Fruit fly (Drosophila melanogaster): ENCODE measurements around the gene CG42464.

The CG42464 gene

DNA sequence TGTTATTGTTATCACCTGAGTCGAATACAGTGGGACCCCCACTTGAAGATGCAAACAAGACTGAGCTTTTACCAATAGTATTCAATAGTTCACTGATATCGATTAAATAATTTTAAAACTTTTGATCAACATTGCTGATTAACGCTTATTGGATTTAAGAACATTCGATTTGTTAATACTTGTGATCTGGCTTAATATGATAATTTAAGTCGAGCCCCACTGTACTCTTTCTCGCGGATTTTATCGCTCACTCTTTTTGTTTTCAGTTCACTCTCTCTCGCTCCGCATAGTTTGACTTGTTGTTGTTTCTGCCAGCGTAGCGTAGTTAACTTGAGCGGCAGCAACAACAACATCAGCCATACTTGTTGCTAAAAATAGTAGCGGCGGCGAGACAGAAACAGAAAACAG lies 43.6 kb upstream of the CG42464 start (continued):
- TF ChIP-seq odd (GFP tag; optimal IDR thresholded peaks at IDR 0.05), result peak; percentile 98
- TF ChIP-seq CG10959 (GFP tag; IDR thresholded peaks at IDR 0.05), result peak; percentile 97
- peak; percentile 98 for TF ChIP-seq BtbVII (GFP tag; optimal IDR thresholded peaks at IDR 0.05)
- peak; percentile 98 for TF ChIP-seq fd64A (GFP tag; optimal IDR thresholded peaks at IDR 0.05)
- peak; percentile 97 for TF ChIP-seq CG10209 (GFP tag; optimal IDR thresholded peaks at IDR 0.05)
- TF ChIP-seq CG11695 (GFP tag; IDR thresholded peaks at IDR 0.05), result peak; percentile 99
- TF ChIP-seq CG2129 (GFP tag; IDR thresholded peaks at IDR 0.05; ENCODE audit: partially characterized antibody), result no peak
- TF ChIP-seq Awh (GFP tag; IDR thresholded peaks at IDR 0.05), result peak; percentile 98
- peak; percentile 79 for TF ChIP-seq ftz-f1 (GFP tag; optimal IDR thresholded peaks at IDR 0.05)
- TF ChIP-seq nau (GFP tag; optimal IDR thresholded peaks at IDR 0.05), result peak; percentile 97
- TF ChIP-seq Fer3 (tag; optimal IDR thresholded peaks at IDR 0.05), result peak; percentile 98
- TF ChIP-seq Hmr (GFP tag; optimal IDR thresholded peaks at IDR 0.05), result peak; percentile 98
- peak; percentile 96 for TF ChIP-seq D19A (tag; optimal IDR thresholded peaks at IDR 0.05)
- peak; percentile 98 for TF ChIP-seq CG30403 (GFP tag; optimal IDR thresholded peaks at IDR 0.05)
- peak; percentile 97 for TF ChIP-seq ttk (GFP tag; IDR thresholded peaks at IDR 0.05)
- peak; percentile 99 for TF ChIP-seq CG3281 (GFP tag; optimal IDR thresholded peaks at IDR 0.05)
- peak; percentile 96 for TF ChIP-seq dm (GFP tag; optimal IDR thresholded peaks at IDR 0.05)
- TF ChIP-seq Kr (GFP tag; optimal IDR thresholded peaks at IDR 0.05), result peak; percentile 80
- TF ChIP-seq Doc3 (GFP tag; IDR thresholded peaks at IDR 0.05; ENCODE audit: partially characterized antibody), result no peak
- peak; percentile 95 for TF ChIP-seq bowl (GFP tag; IDR thresholded peaks at IDR 0.05)
- peak; percentile 96 for TF ChIP-seq NC2α (GFP tag; optimal IDR thresholded peaks at IDR 0.05)
- TF ChIP-seq dati (GFP tag; IDR thresholded peaks at IDR 0.05), result peak; percentile 93
- TF ChIP-seq HHEX (GFP tag; optimal IDR thresholded peaks at IDR 0.05), result peak; percentile 98
- peak in 1 of 2 experiments; percentile 99 for TF ChIP-seq eve (GFP tag; optimal IDR thresholded peaks at IDR 0.05)
- peak; percentile 99 for TF ChIP-seq Xbp1 (GFP tag; optimal IDR thresholded peaks at IDR 0.05)
- TF ChIP-seq Ets97D (GFP tag; optimal IDR thresholded peaks at IDR 0.05), result peak; percentile 87
- TF ChIP-seq NK7.1 (GFP tag; optimal IDR thresholded peaks at IDR 0.05), result peak; percentile 97
- TF ChIP-seq BEAF-32 (GFP tag; optimal IDR thresholded peaks at IDR 0.05), result peak; percentile 24
- TF ChIP-seq prd (optimal IDR thresholded peaks at IDR 0.05), result no peak
- TF ChIP-seq prd (GFP tag; IDR thresholded peaks at IDR 0.05), result peak; percentile 98
- peak; percentile 85 for TF ChIP-seq CG15073 (GFP tag; optimal IDR thresholded peaks at IDR 0.05)
- TF ChIP-seq Aef1 (GFP tag; IDR thresholded peaks at IDR 0.05), result peak; percentile 97
- peak; percentile 98 for TF ChIP-seq CG1233 (GFP tag; optimal IDR thresholded peaks at IDR 0.05)
- peak; percentile 98 for TF ChIP-seq NC2β (GFP tag; optimal IDR thresholded peaks at IDR 0.05)
- TF ChIP-seq gcm2 (GFP tag; optimal IDR thresholded peaks at IDR 0.05), result peak; percentile 96
- peak; percentile 91 for TF ChIP-seq CG6654 (GFP tag; optimal IDR thresholded peaks at IDR 0.05)
- TF ChIP-seq Dek (tag; optimal IDR thresholded peaks at IDR 0.05), result peak; percentile 98
- TF ChIP-seq mam (GFP tag; optimal IDR thresholded peaks at IDR 0.05), result peak; percentile 98
- TF ChIP-seq CG2116 (GFP tag; optimal IDR thresholded peaks at IDR 0.05), result peak; percentile 86
- TF ChIP-seq ken (GFP tag; IDR thresholded peaks at IDR 0.05), result peak; percentile 98
- TF ChIP-seq exex (tag; optimal IDR thresholded peaks at IDR 0.05), result peak; percentile 93
- TF ChIP-seq Mrtf (GFP tag; IDR thresholded peaks at IDR 0.05), result peak; percentile 97
- TF ChIP-seq CG12659 (GFP tag; optimal IDR thresholded peaks at IDR 0.05), result peak; percentile 99
- peak; percentile 97 for TF ChIP-seq her (GFP tag; optimal IDR thresholded peaks at IDR 0.05)
- TF ChIP-seq CG12299 (tag; optimal IDR thresholded peaks at IDR 0.05), result peak; percentile 98
- peak; percentile 99 for TF ChIP-seq Fer1 (GFP tag; optimal IDR thresholded peaks at IDR 0.05)
- peak; percentile 100 for TF ChIP-seq Med (GFP tag)
- peak; percentile 92 for TF ChIP-seq CG7357 (GFP tag; IDR thresholded peaks at IDR 0.05)
- TF ChIP-seq sens-2 (GFP tag; IDR thresholded peaks at IDR 0.05), result peak; percentile 96
- TF ChIP-seq Ets65A (GFP tag), result peak; percentile 100
- peak; percentile 97 for TF ChIP-seq CG17912 (GFP tag; optimal IDR thresholded peaks at IDR 0.05)
- TF ChIP-seq al (GFP tag; IDR thresholded peaks at IDR 0.05), result peak; percentile 96

All from whole organism, embryonic.